Fruit fly (Drosophila melanogaster) whole organism, embryonic: ENCODE data around the gene Rbm13.

ENCODE experiments used
- Atf-2 ChIP-seq: fragments of 200-800 bp; sonication (Bioruptor generic); optimal IDR thresholded peaks from 2 replicates; lab custom pipeline; 2016; ENCODE audit warnings: missing biosample characterization, missing genetic modification characterization
- Atf3 ChIP-seq: fragments of 200-800 bp; sonication (Bioruptor generic); optimal IDR thresholded peaks from 3 replicates; lab custom pipeline; 2016; ENCODE audit warnings: missing biosample characterization, missing genetic modification characterization
- CG11456 ChIP-seq: fragments of 200-800 bp; sonication (Bioruptor generic); IDR thresholded peaks from 3 replicates; pipeline ENCODE4 v1.3.6; 2022; ENCODE audit warnings: missing biosample characterization, missing genetic modification characterization
- CG11695 ChIP-seq: fragments of 200-800 bp; sonication (Bioruptor generic); IDR thresholded peaks from 3 replicates; pipeline ENCODE4 v1.3.6; 2022; ENCODE audit warnings: missing biosample characterization, missing genetic modification characterization
- CG12104 ChIP-seq: fragments of 200-800 bp; sonication (Bioruptor generic); optimal IDR thresholded peaks from 3 replicates; lab custom pipeline; 2016; ENCODE audit warnings: missing biosample characterization, missing genetic modification characterization
- CG12155 ChIP-seq: fragments of 200-800 bp; sonication (Bioruptor generic); optimal IDR thresholded peaks from 3 replicates; lab custom pipeline; 2016; ENCODE audit warnings: missing biosample characterization, missing genetic modification characterization
- CG12391 ChIP-seq: fragments of 200-800 bp; sonication (Bioruptor generic); optimal IDR thresholded peaks from 3 replicates; lab custom pipeline; 2018; ENCODE audit warnings: missing biosample characterization, mild to moderate bottlenecking, missing genetic modification characterization, moderate library complexity
- CG12769 ChIP-seq: fragments of 200-800 bp; sonication (Bioruptor generic); optimal IDR thresholded peaks from 2 replicates; lab custom pipeline; 2019; ENCODE audit warnings: missing biosample characterization, mild to moderate bottlenecking, missing genetic modification characterization, moderate library complexity
- CG13424 ChIP-seq: fragments of 200-800 bp; sonication (Bioruptor generic); optimal IDR thresholded peaks from 2 replicates; lab custom pipeline; 2019; ENCODE audit warnings: missing biosample characterization, mild to moderate bottlenecking, missing genetic modification characterization, moderate library complexity
- CG14667 ChIP-seq: fragments of 200-800 bp; sonication (Bioruptor generic); IDR thresholded peaks from 2 replicates; pipeline ENCODE4 v1.3.6; 2022; ENCODE audit warnings: missing biosample characterization, missing genetic modification characterization
- CG15011 ChIP-seq: fragments of 200-800 bp; sonication (Bioruptor generic); optimal IDR thresholded peaks from 3 replicates; lab custom pipeline; 2018; ENCODE audit warnings: missing biosample characterization, mild to moderate bottlenecking, missing genetic modification characterization
- CG17359 ChIP-seq: fragments of 200-800 bp; sonication (Bioruptor generic); optimal IDR thresholded peaks from 3 replicates; lab custom pipeline; 2018; ENCODE audit warnings: missing biosample characterization, mild to moderate bottlenecking, missing genetic modification characterization, moderate library complexity
- CG2889 ChIP-seq: fragments of 200-800 bp; sonication (Bioruptor generic); IDR thresholded peaks from 3 replicates; pipeline ENCODE4 v1.3.6; 2022; ENCODE audit warnings: missing biosample characterization, missing genetic modification characterization
- CG31441 ChIP-seq: fragments of 200-800 bp; sonication (Bioruptor generic); IDR thresholded peaks from 2 replicates; pipeline ENCODE4 v1.3.6; 2022; ENCODE audit warnings: missing biosample characterization, missing genetic modification characterization
- CG4820 ChIP-seq: fragments of 200-800 bp; sonication (Bioruptor generic); optimal IDR thresholded peaks from 3 replicates; lab custom pipeline; 2016; ENCODE audit warnings: missing biosample characterization, missing genetic modification characterization
- CG6175 ChIP-seq: fragments of 200-800 bp; sonication (Bioruptor generic); IDR thresholded peaks from 3 replicates; pipeline ENCODE4 v1.3.6; 2022; ENCODE audit warnings: missing biosample characterization, missing genetic modification characterization
- CG6813 ChIP-seq: fragments of 200-800 bp; sonication (Bioruptor generic); optimal IDR thresholded peaks from 2 replicates; lab custom pipeline; 2017; ENCODE audit warnings: missing biosample characterization, missing genetic modification characterization, mild to moderate bottlenecking, moderate library complexity, missing genetic modification reagents
- CG7372 ChIP-seq: fragments of 200-800 bp; sonication (Bioruptor generic); IDR thresholded peaks from 2 replicates; pipeline ENCODE4 v1.3.6; 2022; ENCODE audit warnings: missing biosample characterization, missing genetic modification characterization
- CG7786 ChIP-seq: fragments of 200-800 bp; sonication (Bioruptor generic); optimal IDR thresholded peaks from 2 replicates; lab custom pipeline; 2016; ENCODE audit warnings: missing biosample characterization, missing genetic modification characterization
- CG7928 ChIP-seq: fragments of 200-800 bp; sonication (Bioruptor generic); optimal IDR thresholded peaks from 2 replicates; lab custom pipeline; 2017; ENCODE audit warnings: missing biosample characterization, mild to moderate bottlenecking, missing genetic modification characterization
- CG9609 ChIP-seq: fragments of 200-800 bp; sonication (Bioruptor generic); optimal IDR thresholded peaks from 3 replicates; lab custom pipeline; 2016; ENCODE audit warnings: missing biosample characterization, missing genetic modification characterization
- Deaf1 ChIP-seq: fragments of 200-800 bp; optimal IDR thresholded peaks from 3 replicates; lab custom pipeline; 2019; ENCODE audit warnings: missing biosample characterization, mild to moderate bottlenecking, missing genetic modification characterization, moderate library complexity
- Max ChIP-seq: fragments of 200-800 bp; sonication (Bioruptor generic); optimal IDR thresholded peaks from 2 replicates; lab custom pipeline; 2016; ENCODE audit warnings: missing biosample characterization, mild to moderate bottlenecking, missing genetic modification characterization
- Rfx ChIP-seq: fragments of 200-800 bp; sonication (Bioruptor generic); IDR thresholded peaks from 2 replicates; pipeline ENCODE4 v1.3.6; 2022; ENCODE audit warnings: missing biosample characterization, missing genetic modification characterization
- Sry-δ ChIP-seq: fragments of 200-800 bp; sonication (Bioruptor generic); optimal IDR thresholded peaks from 2 replicates; lab custom pipeline; 2016; ENCODE audit warnings: missing biosample characterization, missing genetic modification characterization
- Stat92E ChIP-seq, 3 experiments: fragments of >200 bp in 2 of 3; fragments of 200-800 bp in 1 of 3; sonication (Bioruptor generic) in 1 of 3; optimal IDR thresholded peaks; 2 replicates each; lab custom pipeline; 2017 to 2019; ENCODE audit warnings: missing biosample characterization in 3 of 3, missing genetic modification characterization in 3 of 3, mild to moderate bottlenecking in 1 of 3, moderate library complexity in 1 of 3
- Xrp1 ChIP-seq: fragments of 200-800 bp; sonication (Bioruptor generic); IDR thresholded peaks from 2 replicates; pipeline ENCODE4 v1.3.6; 2022; ENCODE audit warnings: missing biosample characterization, missing genetic modification characterization
- ab ChIP-seq: fragments of 200-800 bp; sonication (Bioruptor generic); optimal IDR thresholded peaks from 2 replicates; lab custom pipeline; 2016; ENCODE audit warnings: missing biosample characterization, missing genetic modification characterization
- ac ChIP-seq: fragments of 200-800 bp; sonication (Bioruptor generic); optimal IDR thresholded peaks from 3 replicates; lab custom pipeline; 2017; ENCODE audit warnings: missing biosample characterization, mild to moderate bottlenecking, missing genetic modification characterization
- al ChIP-seq: fragments of 200-800 bp; sonication (Bioruptor generic); IDR thresholded peaks from 2 replicates; pipeline ENCODE4 v1.3.6; 2022; ENCODE audit warnings: missing biosample characterization, missing genetic modification characterization
- ara ChIP-seq: fragments of 200-800 bp; sonication (Bioruptor generic); IDR thresholded peaks from 2 replicates; pipeline ENCODE4 v1.3.6; 2022; ENCODE audit warnings: missing biosample characterization, missing genetic modification characterization
- bab2 ChIP-seq: fragments of 200-800 bp; sonication (Bioruptor generic); optimal IDR thresholded peaks from 2 replicates; lab custom pipeline; 2016; ENCODE audit warnings: missing biosample characterization, missing genetic modification characterization
- bsh ChIP-seq, 2 experiments: fragments of 200-800 bp; sonication (Bioruptor generic); optimal IDR thresholded peaks; 2 replicates each; lab custom pipeline; 2017 to 2018; ENCODE audit warnings: mild to moderate bottlenecking in 2 of 2, missing biosample characterization in 2 of 2, missing genetic modification characterization in 2 of 2, moderate library complexity in 1 of 2
- caup ChIP-seq: fragments of 200-800 bp; sonication (Bioruptor generic); optimal IDR thresholded peaks from 3 replicates; lab custom pipeline; 2017; ENCODE audit warnings: missing biosample characterization, mild to moderate bottlenecking, missing genetic modification characterization, moderate library complexity; ENCODE audit not compliant: severe bottlenecking
- da ChIP-seq: fragments of 200-800 bp; sonication (Bioruptor generic); optimal IDR thresholded peaks from 2 replicates; lab custom pipeline; 2016; ENCODE audit warnings: missing biosample characterization, missing genetic modification characterization
- dysf ChIP-seq: fragments of 200-800 bp; sonication (Bioruptor generic); IDR thresholded peaks from 3 replicates; pipeline ENCODE4 v1.3.6; 2022; ENCODE audit warnings: missing biosample characterization, missing genetic modification characterization
- emc ChIP-seq: fragments of 200-800 bp; sonication (Bioruptor generic); optimal IDR thresholded peaks from 2 replicates; lab custom pipeline; 2016; ENCODE audit warnings: missing biosample characterization, missing genetic modification characterization
- esg ChIP-seq: fragments of 200-800 bp; sonication (Bioruptor generic); conservative IDR thresholded peaks from 2 replicates; pipeline ENCODE4 v1.3.6; 2022; ENCODE audit warnings: missing biosample characterization, missing genetic modification characterization
- exex ChIP-seq: fragments of 200-800 bp; sonication (Bioruptor generic); optimal IDR thresholded peaks from 4 replicates; lab custom pipeline; 2018; ENCODE audit warnings: missing biosample characterization, mild to moderate bottlenecking, missing genetic modification characterization, moderate library complexity
- fd102C ChIP-seq: fragments of 200-800 bp; sonication (Bioruptor generic); optimal IDR thresholded peaks from 2 replicates; lab custom pipeline; 2018; ENCODE audit warnings: missing biosample characterization, mild to moderate bottlenecking, missing genetic modification characterization, moderate library complexity
- grau ChIP-seq: fragments of 200-800 bp; optimal IDR thresholded peaks from 3 replicates; lab custom pipeline; 2019; ENCODE audit warnings: missing biosample characterization, mild to moderate bottlenecking, missing genetic modification characterization, moderate library complexity
- hkb ChIP-seq, 2 experiments: fragments of 200-800 bp in 1 of 2; fragments of >200 bp in 1 of 2; sonication (Bioruptor generic) in 1 of 2; IDR thresholded peaks in 1 of 2; optimal IDR thresholded peaks in 1 of 2; 2 replicates each; pipeline versions ENCODE4 v1.3.6 to Lab custom; 2017 to 2022; ENCODE audit warnings: missing biosample characterization in 1 of 2, missing genetic modification characterization in 1 of 2
- kay ChIP-seq: fragments of 200-800 bp; sonication (Bioruptor generic); optimal IDR thresholded peaks from 2 replicates; lab custom pipeline; 2016; ENCODE audit warnings: missing biosample characterization, missing genetic modification characterization
- lmd ChIP-seq: fragments of 200-800 bp; sonication (Bioruptor generic); IDR thresholded peaks from 2 replicates; pipeline ENCODE4 v1.3.6; 2022; ENCODE audit warnings: missing biosample characterization, missing genetic modification characterization
- nau ChIP-seq: fragments of 200-800 bp; sonication (Bioruptor generic); optimal IDR thresholded peaks from 3 replicates; lab custom pipeline; 2017; ENCODE audit warnings: missing biosample characterization, mild to moderate bottlenecking, missing genetic modification characterization, missing genetic modification reagents
- psq ChIP-seq: fragments of 200-800 bp; sonication (Bioruptor generic); optimal IDR thresholded peaks from 2 replicates; lab custom pipeline; 2017; ENCODE audit warnings: missing biosample characterization, missing genetic modification characterization
- run ChIP-seq: fragments of 200-800 bp; sonication (Bioruptor generic); optimal IDR thresholded peaks from 3 replicates; lab custom pipeline; 2018; ENCODE audit warnings: missing biosample characterization, mild to moderate bottlenecking, missing genetic modification characterization
- tna ChIP-seq: fragments of 200-800 bp; sonication (Bioruptor generic); IDR thresholded peaks from 2 replicates; pipeline ENCODE4 v1.3.6; 2022; ENCODE audit warnings: missing biosample characterization, missing genetic modification characterization; ENCODE audit not compliant: partially characterized antibody
- zfh1 ChIP-seq: fragments of 200-800 bp; sonication (Bioruptor generic); IDR thresholded peaks from 3 replicates; pipeline ENCODE4 v1.3.6; 2022; ENCODE audit warnings: missing biosample characterization, missing genetic modification characterization

Rbm13 gene

dm6 chrX:8892445-8893009 is 9.0 kb upstream of the Rbm13 start (continued):
- TF ChIP-seq hkb (optimal IDR thresholded peaks at IDR 0.05; lab: Kevin White, UChicago) (no peak), hkb (GFP tag; IDR thresholded peaks at IDR 0.05; lab: Robert Waterston, UW) (peak; percentile 47; the same call in 1 of the 2 replicates), lmd (GFP tag; lab: Robert Waterston, UW) (peak; percentile 75; the same call in 1 of the 2 replicates), CG9609 (peak; percentile 1), nau (GFP tag; lab: Kevin White, UChicago) (no peak), CG12769 (tag; lab: Kevin White, UChicago) (peak; percentile 24), CG11695 (GFP tag; lab: Robert Waterston, UW) (peak; percentile 70; the same call in 2 of the 3 replicates), CG6813 (GFP tag; lab: Kevin White, UChicago) (peak; percentile 31), CG31441 (GFP tag; lab: Robert Waterston, UW) (peak; percentile 8; the same call in 1 of the 2 replicates), ara (GFP tag; lab: Robert Waterston, UW) (no peak), Atf3 (no peak), emc (GFP tag; lab: Kevin White, UChicago) (no peak), ac (no peak), CG12104 (GFP tag; lab: Kevin White, UChicago) (peak; percentile 50), Atf-2 (GFP tag; lab: Kevin White, UChicago) (peak; percentile 4), al (GFP tag; lab: Robert Waterston, UW) (peak; percentile 62), psq (no peak), exex (tag; lab: Kevin White, UChicago) (peak; percentile 78), CG6175 (0 out of 3 replicates have a peak, but pooled peaks have one; percentile 26), dysf (GFP tag; lab: Robert Waterston, UW) (peak; percentile 75), da (GFP tag; lab: Kevin White, UChicago) (no peak), fd102C (GFP tag; lab: Kevin White, UChicago) (no peak), Max (GFP tag; lab: Kevin White, UChicago) (peak; percentile 40), run (tag; lab: Kevin White, UChicago) (peak; percentile 3), CG12391 (tag; lab: Kevin White, UChicago) (peak; percentile 49), tna (GFP tag; lab: Robert Waterston, UW) (no peak), CG15011 (peak; percentile 31), CG4820 (GFP tag; lab: Kevin White, UChicago) (peak; percentile 10), Rfx (GFP tag; lab: Robert Waterston, UW) (peak; percentile 83), Deaf1 (peak; percentile 8), CG14667 (GFP tag; lab: Robert Waterston, UW) (peak; percentile 49; the same call in 1 of the 2 replicates), caup (GFP tag; lab: Kevin White, UChicago) (peak; percentile 75), CG2889 (GFP tag; lab: Robert Waterston, UW) (0 out of 3 replicates have a peak, but pooled peaks have one; percentile 22), bab2 (GFP tag; lab: Kevin White, UChicago) (no peak), CG7928 (GFP tag; lab: Kevin White, UChicago) (no peak), CG7786 (peak; percentile 53), ab (GFP tag; lab: Kevin White, UChicago) (no peak), Xrp1 (GFP tag; lab: Robert Waterston, UW) (peak; percentile 26; the same call in 1 of the 2 replicates), CG11456 (GFP tag; lab: Robert Waterston, UW) (peak; percentile 73; the same call in 2 of the 3 replicates), CG17359 (peak; percentile 50), kay (GFP tag; lab: Kevin White, UChicago) (peak; percentile 19), bsh (GFP tag; optimal IDR thresholded peaks at IDR 0.05; lab: Kevin White, UChicago) (peak in 1 of 2 experiments; percentile 32), Sry-δ (GFP tag; lab: Kevin White, UChicago) (peak; percentile 6), CG12155 (peak; percentile 18), CG13424 (tag; lab: Kevin White, UChicago) (peak; percentile 51), CG7372 (GFP tag; lab: Robert Waterston, UW) (peak; percentile 33; the same call in 1 of the 2 replicates), grau (peak; percentile 93), Stat92E (GFP tag; optimal IDR thresholded peaks at IDR 0.05; lab: Kevin White, UChicago) (no peak), esg (peak; percentile 45; the same call in 1 of the 2 replicates), zfh1 (peak; percentile 62; the same call in 1 of the 3 replicates)
